Worm (Caenorhabditis elegans) whole organism, mixed stage, embryonic: ENCODE data around the gene F49H12.4.

Source experiments
- bed-3 ChIP-seq: fragments of 200-800 bp; sonication (Bioruptor generic); optimal IDR thresholded peaks from 3 replicates; lab custom pipeline; 2018; ENCODE audit warnings: mild to moderate bottlenecking, missing genetic modification characterization, moderate library complexity, missing compliant biosample characterization
- blmp-1 ChIP-seq: fragments of 150-350 bp; optimal IDR thresholded peaks from 2 replicates; lab custom pipeline; 2014; ENCODE audit warnings: missing biosample characterization, missing genetic modification characterization
- ceh-39 ChIP-seq: fragments of 150-350 bp; optimal IDR thresholded peaks from 2 replicates; lab custom pipeline; 2014; ENCODE audit warnings: missing biosample characterization, missing genetic modification characterization
- ceh-43 ChIP-seq: fragments of 200-800 bp; sonication (Bioruptor generic); optimal IDR thresholded peaks from 2 replicates; lab custom pipeline; 2018; ENCODE audit warnings: mild to moderate bottlenecking, missing genetic modification characterization, moderate library complexity, missing compliant biosample characterization
- ceh-83 ChIP-seq: fragments of 200-800 bp; sonication (Bioruptor generic); optimal IDR thresholded peaks from 2 replicates; lab custom pipeline; 2018; ENCODE audit warnings: mild to moderate bottlenecking, missing genetic modification characterization, missing compliant biosample characterization
- ces-1 ChIP-seq: fragments of 150-350 bp; optimal IDR thresholded peaks from 2 replicates; lab custom pipeline; 2014; ENCODE audit warnings: missing biosample characterization, missing genetic modification reagents, missing genetic modification characterization
- cnd-1 ChIP-seq: fragments of 200-800 bp; sonication (Bioruptor generic); optimal IDR thresholded peaks from 2 replicates; lab custom pipeline; 2018; ENCODE audit warnings: mild to moderate bottlenecking, missing genetic modification characterization, missing compliant biosample characterization
- drap-1 ChIP-seq: fragments of 200-800 bp; sonication (Bioruptor generic); optimal IDR thresholded peaks from 3 replicates; lab custom pipeline; 2018; ENCODE audit warnings: mild to moderate bottlenecking, missing genetic modification characterization, missing compliant biosample characterization
- elt-1 ChIP-seq: sonication (generic microtip); optimal IDR thresholded peaks from 2 replicates; lab custom pipeline; 2017; ENCODE audit warnings: missing genetic modification characterization, mild to moderate bottlenecking, missing compliant biosample characterization, antibody characterized with exemption, moderate library complexity, borderline replicate concordance; ENCODE audit not compliant: insufficient read depth
- elt-3 ChIP-seq: fragments of 150-350 bp; optimal IDR thresholded peaks from 2 replicates; lab custom pipeline; 2014; ENCODE audit warnings: missing biosample characterization, missing genetic modification characterization
- flh-1 ChIP-seq: fragments of 200-800 bp; sonication (Bioruptor generic); optimal IDR thresholded peaks from 2 replicates; lab custom pipeline; 2018; ENCODE audit warnings: mild to moderate bottlenecking, missing genetic modification characterization, moderate library complexity, missing compliant biosample characterization
- ham-2 ChIP-seq: fragments of 200-800 bp; sonication (Bioruptor generic); optimal IDR thresholded peaks from 2 replicates; lab custom pipeline; 2018; ENCODE audit warnings: mild to moderate bottlenecking, missing genetic modification characterization, missing compliant biosample characterization
- hlh-1 ChIP-seq: fragments of 150-350 bp; optimal IDR thresholded peaks from 2 replicates; lab custom pipeline; 2014; ENCODE audit warnings: missing biosample characterization, missing genetic modification reagents, missing genetic modification characterization
- lin-13 ChIP-seq: fragments of 150-350 bp; optimal IDR thresholded peaks from 2 replicates; lab custom pipeline; 2014; ENCODE audit warnings: missing biosample characterization, missing genetic modification characterization
- lsy-2 ChIP-seq: fragments of 150-350 bp; optimal IDR thresholded peaks from 2 replicates; lab custom pipeline; 2014; ENCODE audit warnings: missing biosample characterization, missing genetic modification characterization
- mab-5 ChIP-seq: fragments of 150-350 bp; optimal IDR thresholded peaks from 2 replicates; lab custom pipeline; 2014; ENCODE audit warnings: missing biosample characterization, missing genetic modification characterization
- mep-1 ChIP-seq: fragments of 150-350 bp; optimal IDR thresholded peaks from 2 replicates; lab custom pipeline; 2017; ENCODE audit warnings: missing biosample characterization, missing genetic modification reagents, missing genetic modification characterization, inconsistent platforms
- mls-2 ChIP-seq: sonication (generic microtip); optimal IDR thresholded peaks from 2 replicates; lab custom pipeline; 2016; ENCODE audit warnings: mild to moderate bottlenecking, missing genetic modification characterization, moderate library complexity, missing compliant biosample characterization
- nhr-12 ChIP-seq: fragments of 150-350 bp; optimal IDR thresholded peaks from 2 replicates; lab custom pipeline; 2014; ENCODE audit warnings: missing biosample characterization, missing genetic modification characterization
- nhr-2 ChIP-seq: fragments of 150-350 bp; optimal IDR thresholded peaks from 2 replicates; lab custom pipeline; 2014; ENCODE audit warnings: missing biosample characterization, missing genetic modification characterization
- nhr-237 ChIP-seq: fragments of 150-350 bp; optimal IDR thresholded peaks from 2 replicates; lab custom pipeline; 2014; ENCODE audit warnings: missing biosample characterization, missing genetic modification characterization
- nhr-28 ChIP-seq: fragments of 150-350 bp; optimal IDR thresholded peaks from 2 replicates; lab custom pipeline; 2014; ENCODE audit warnings: missing biosample characterization, missing genetic modification characterization
- pha-4 ChIP-seq: fragments of 150-350 bp; optimal IDR thresholded peaks from 2 replicates; lab custom pipeline; 2018; ENCODE audit warnings: missing biosample characterization, missing genetic modification reagents, missing genetic modification characterization
- snpc-4 ChIP-seq: fragments of 150-350 bp; optimal IDR thresholded peaks from 2 replicates; lab custom pipeline; 2014; ENCODE audit warnings: missing biosample characterization, missing genetic modification characterization
- sptf-1 ChIP-seq: sonication (generic microtip); optimal IDR thresholded peaks from 2 replicates; lab custom pipeline; 2017; ENCODE audit warnings: mild to moderate bottlenecking, missing genetic modification characterization, moderate library complexity, missing compliant biosample characterization
- tbx-8 ChIP-seq: fragments of 200-800 bp; sonication (Bioruptor generic); optimal IDR thresholded peaks from 2 replicates; lab custom pipeline; 2018; ENCODE audit warnings: mild to moderate bottlenecking, missing genetic modification characterization, moderate library complexity, missing compliant biosample characterization
- unc-120 ChIP-seq: sonication (generic microtip); optimal IDR thresholded peaks from 2 replicates; lab custom pipeline; 2017; ENCODE audit warnings: missing genetic modification characterization, missing compliant biosample characterization; ENCODE audit not compliant: poor library complexity, severe bottlenecking
- unc-39 ChIP-seq: fragments of 150-350 bp; optimal IDR thresholded peaks from 2 replicates; lab custom pipeline; 2014; ENCODE audit warnings: missing biosample characterization, missing genetic modification characterization
- unc-62 ChIP-seq: fragments of 150-350 bp; optimal IDR thresholded peaks from 2 replicates; lab custom pipeline; 2014; ENCODE audit warnings: missing biosample characterization, missing genetic modification reagents, missing genetic modification characterization
- zip-8 ChIP-seq: fragments of 150-350 bp; optimal IDR thresholded peaks from 2 replicates; lab custom pipeline; 2014; ENCODE audit warnings: missing biosample characterization, missing genetic modification characterization

F49H12.4 gene

ce11 chrX:2079536-2079935 lies at the start of gene F49H12.4:
TSS of gene F49H12.4 (plus strand) at chrX:2079836.
- TF ChIP-seq ces-1 (GFP tag; lab: Kevin White, UChicago) (no peak), sptf-1 (no peak), nhr-237 (tag; lab: Kevin White, UChicago) (no peak), bed-3 (GFP tag; lab: Kevin White, UChicago) (no peak), ceh-83 (no peak), unc-120 (tag; lab: Kevin White, UChicago) (no peak), flh-1 (no peak), mep-1 (tag; lab: Kevin White, UChicago) (no peak), unc-62 (GFP tag; lab: Kevin White, UChicago) (no peak), unc-39 (no peak), blmp-1 (tag; lab: Kevin White, UChicago) (no peak), pha-4 (tag; lab: Kevin White, UChicago) (no peak), nhr-12 (no peak), ceh-43 (GFP tag; lab: Kevin White, UChicago) (no peak)

ce11 chrX:2030871-2031270 lies 48.8 kb upstream of the F49H12.4 start:
- TF ChIP-seq elt-1 (tag; lab: Kevin White, UChicago) (no peak), tbx-8 (no peak), cnd-1 (tag; lab: Kevin White, UChicago) (no peak), mab-5 (no peak), pha-4 (tag; lab: Kevin White, UChicago) (no peak), nhr-28 (no peak), hlh-1 (tag; lab: Kevin White, UChicago) (no peak), flh-1 (no peak), ces-1 (GFP tag; lab: Kevin White, UChicago) (no peak), sptf-1 (no peak), snpc-4 (no peak), drap-1 (GFP tag; lab: Kevin White, UChicago) (no peak), unc-39 (no peak), ham-2 (GFP tag; lab: Kevin White, UChicago) (no peak), zip-8 (tag; lab: Kevin White, UChicago) (no peak), nhr-12 (no peak), mep-1 (tag; lab: Kevin White, UChicago) (no peak), elt-3 (tag; lab: Kevin White, UChicago) (no peak), unc-120 (tag; lab: Kevin White, UChicago) (no peak)

DNA sequence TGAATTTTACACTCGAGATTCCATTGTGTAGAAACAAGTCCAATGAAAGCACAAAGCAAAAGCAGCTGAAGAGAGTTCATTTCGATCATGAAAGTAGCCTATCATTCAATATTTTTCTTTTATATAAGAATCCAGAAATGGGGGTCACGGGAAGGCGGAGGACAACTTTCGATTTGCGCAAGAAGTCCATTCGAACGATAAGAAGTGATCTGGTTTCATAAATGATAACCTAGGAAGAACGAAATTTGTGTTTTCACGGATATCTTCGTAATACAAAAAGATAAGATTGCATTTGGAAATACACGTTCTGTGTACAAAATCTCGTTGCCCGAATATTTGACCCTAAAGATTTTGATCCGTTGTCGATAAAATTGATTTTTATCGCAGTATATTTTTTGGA lies 48.2 kb upstream of the F49H12.4 start, which contains the start of gene Y102A11A.5:
TSS of gene Y102A11A.5 (minus strand) at position 175 of the 400 bp plus-strand sequence.
- TF ChIP-seq nhr-2 (tag; lab: Kevin White, UChicago) = no peak
- TF ChIP-seq elt-3 (tag; lab: Kevin White, UChicago) = peak; percentile 73
- no peak for TF ChIP-seq lin-13 (tag; lab: Kevin White, UChicago)
- no peak for TF ChIP-seq mep-1 (tag; lab: Kevin White, UChicago)

ce11 chrX:2035172-2035571 lies 44.5 kb upstream of the F49H12.4 start, which contains the start of gene ergi-1:
TSS of gene ergi-1 (minus strand) at chrX:2035272.
- TF ChIP-seq ceh-39 (tag; lab: Kevin White, UChicago) (no peak), pha-4 (tag; lab: Kevin White, UChicago) (peak; percentile 2), mep-1 (tag; lab: Kevin White, UChicago) (no peak)

DNA sequence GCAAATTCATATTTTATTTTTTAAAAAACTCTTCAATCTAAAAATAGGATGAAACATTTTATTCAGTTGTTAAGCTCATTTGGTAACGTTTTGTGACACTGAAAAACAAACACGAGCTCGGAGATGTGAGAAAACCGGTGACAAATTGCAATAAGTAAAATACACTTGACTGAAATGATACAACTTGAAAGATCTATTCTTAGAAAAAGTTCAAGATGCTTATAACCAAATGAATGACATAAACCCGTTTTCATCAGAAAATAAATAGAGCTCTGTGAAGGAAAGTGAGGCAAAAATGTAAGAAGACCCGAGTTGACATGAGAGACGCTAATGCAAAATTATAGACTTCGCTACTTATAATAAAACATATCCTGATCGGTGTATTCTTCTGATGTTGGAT lies 40.3 kb upstream of the F49H12.4 start, which contains the start of gene smex-2:
TSS of gene smex-2 (minus strand) at position 101 of the 400 bp plus-strand sequence.
- TF ChIP-seq lsy-2 (tag; lab: Kevin White, UChicago) (no peak), mls-2 (tag; lab: Kevin White, UChicago) (no peak)

DNA sequence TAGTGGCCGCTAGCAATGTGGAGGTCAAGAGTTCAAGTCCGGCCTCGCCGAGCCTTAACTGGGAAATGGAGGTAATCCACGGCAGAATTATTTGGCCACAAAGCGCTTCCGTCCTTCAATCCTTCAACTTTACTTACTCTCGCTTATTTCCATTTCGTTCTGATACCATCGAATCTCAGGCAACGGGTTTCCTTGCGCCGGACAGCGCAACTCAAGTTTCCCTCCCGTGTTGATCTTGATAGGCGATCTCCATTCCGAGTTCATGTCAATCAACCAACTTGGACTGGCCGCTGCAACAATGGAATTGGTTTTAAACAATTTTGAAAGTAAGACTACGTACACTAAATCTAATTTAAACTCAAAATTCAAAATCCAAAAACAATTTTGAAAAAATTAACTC lies 38.8 kb upstream of the F49H12.4 start:
- TF ChIP-seq zip-8 (tag; lab: Kevin White, UChicago) (no peak), elt-1 (tag; lab: Kevin White, UChicago) (peak; percentile 41), unc-62 (GFP tag; lab: Kevin White, UChicago) (no peak)
